Worm (Caenorhabditis elegans) whole organism, mixed stage, embryonic: Measurements from ENCODE around the gene Y51H7BR.8.
A peak's percentile ranks its signal among the peaks of the same experiment; 100 is the strongest.

Experiments
- M03D4.4 ChIP-seq: sonication (generic microtip); optimal IDR thresholded peaks from 2 replicates; lab custom pipeline; 2017; ENCODE audit warnings: mild to moderate bottlenecking, missing genetic modification characterization, missing compliant biosample characterization
- bed-3 ChIP-seq: fragments of 200-800 bp; sonication (Bioruptor generic); optimal IDR thresholded peaks from 3 replicates; lab custom pipeline; 2018; ENCODE audit warnings: mild to moderate bottlenecking, missing genetic modification characterization, moderate library complexity, missing compliant biosample characterization
- ceh-39 ChIP-seq: fragments of 150-350 bp; optimal IDR thresholded peaks from 2 replicates; lab custom pipeline; 2014; ENCODE audit warnings: missing biosample characterization, missing genetic modification characterization
- ceh-83 ChIP-seq: fragments of 200-800 bp; sonication (Bioruptor generic); optimal IDR thresholded peaks from 2 replicates; lab custom pipeline; 2018; ENCODE audit warnings: mild to moderate bottlenecking, missing genetic modification characterization, missing compliant biosample characterization
- ces-1 ChIP-seq: fragments of 150-350 bp; optimal IDR thresholded peaks from 2 replicates; lab custom pipeline; 2014; ENCODE audit warnings: missing biosample characterization, missing genetic modification reagents, missing genetic modification characterization
- cnd-1 ChIP-seq: fragments of 200-800 bp; sonication (Bioruptor generic); optimal IDR thresholded peaks from 2 replicates; lab custom pipeline; 2018; ENCODE audit warnings: mild to moderate bottlenecking, missing genetic modification characterization, missing compliant biosample characterization
- drap-1 ChIP-seq: fragments of 200-800 bp; sonication (Bioruptor generic); optimal IDR thresholded peaks from 3 replicates; lab custom pipeline; 2018; ENCODE audit warnings: mild to moderate bottlenecking, missing genetic modification characterization, missing compliant biosample characterization
- elt-3 ChIP-seq: fragments of 150-350 bp; optimal IDR thresholded peaks from 2 replicates; lab custom pipeline; 2014; ENCODE audit warnings: missing biosample characterization, missing genetic modification characterization
- flh-1 ChIP-seq: fragments of 200-800 bp; sonication (Bioruptor generic); optimal IDR thresholded peaks from 2 replicates; lab custom pipeline; 2018; ENCODE audit warnings: mild to moderate bottlenecking, missing genetic modification characterization, moderate library complexity, missing compliant biosample characterization
- ham-2 ChIP-seq: fragments of 200-800 bp; sonication (Bioruptor generic); optimal IDR thresholded peaks from 2 replicates; lab custom pipeline; 2018; ENCODE audit warnings: mild to moderate bottlenecking, missing genetic modification characterization, missing compliant biosample characterization
- hlh-1 ChIP-seq: fragments of 150-350 bp; optimal IDR thresholded peaks from 2 replicates; lab custom pipeline; 2014; ENCODE audit warnings: missing biosample characterization, missing genetic modification reagents, missing genetic modification characterization
- lin-13 ChIP-seq: fragments of 150-350 bp; optimal IDR thresholded peaks from 2 replicates; lab custom pipeline; 2014; ENCODE audit warnings: missing biosample characterization, missing genetic modification characterization
- lin-32 ChIP-seq: fragments of 200-800 bp; sonication (Bioruptor generic); optimal IDR thresholded peaks from 2 replicates; lab custom pipeline; 2018; ENCODE audit warnings: mild to moderate bottlenecking, missing genetic modification characterization, missing compliant biosample characterization
- lsy-2 ChIP-seq: fragments of 150-350 bp; optimal IDR thresholded peaks from 2 replicates; lab custom pipeline; 2014; ENCODE audit warnings: missing biosample characterization, missing genetic modification characterization
- mab-5 ChIP-seq: fragments of 150-350 bp; optimal IDR thresholded peaks from 2 replicates; lab custom pipeline; 2014; ENCODE audit warnings: missing biosample characterization, missing genetic modification characterization
- mep-1 ChIP-seq: fragments of 150-350 bp; optimal IDR thresholded peaks from 2 replicates; lab custom pipeline; 2017; ENCODE audit warnings: missing biosample characterization, missing genetic modification reagents, missing genetic modification characterization, inconsistent platforms
- mls-2 ChIP-seq: sonication (generic microtip); optimal IDR thresholded peaks from 2 replicates; lab custom pipeline; 2016; ENCODE audit warnings: mild to moderate bottlenecking, missing genetic modification characterization, moderate library complexity, missing compliant biosample characterization
- nhr-12 ChIP-seq: fragments of 150-350 bp; optimal IDR thresholded peaks from 2 replicates; lab custom pipeline; 2014; ENCODE audit warnings: missing biosample characterization, missing genetic modification characterization
- nhr-2 ChIP-seq: fragments of 150-350 bp; optimal IDR thresholded peaks from 2 replicates; lab custom pipeline; 2014; ENCODE audit warnings: missing biosample characterization, missing genetic modification characterization
- nhr-237 ChIP-seq: fragments of 150-350 bp; optimal IDR thresholded peaks from 2 replicates; lab custom pipeline; 2014; ENCODE audit warnings: missing biosample characterization, missing genetic modification characterization
- nhr-76 ChIP-seq: sonication (generic microtip); optimal IDR thresholded peaks from 2 replicates; lab custom pipeline; 2017; ENCODE audit warnings: missing biosample characterization, missing genetic modification characterization
- pha-4 ChIP-seq: fragments of 150-350 bp; optimal IDR thresholded peaks from 2 replicates; lab custom pipeline; 2018; ENCODE audit warnings: missing biosample characterization, missing genetic modification reagents, missing genetic modification characterization
- sem-2 ChIP-seq: fragments of 200-800 bp; sonication (Bioruptor generic); optimal IDR thresholded peaks from 2 replicates; lab custom pipeline; 2018; ENCODE audit warnings: mild to moderate bottlenecking, missing genetic modification characterization, missing compliant biosample characterization
- snpc-4 ChIP-seq: fragments of 150-350 bp; optimal IDR thresholded peaks from 2 replicates; lab custom pipeline; 2014; ENCODE audit warnings: missing biosample characterization, missing genetic modification characterization
- sptf-1 ChIP-seq: sonication (generic microtip); optimal IDR thresholded peaks from 2 replicates; lab custom pipeline; 2017; ENCODE audit warnings: mild to moderate bottlenecking, missing genetic modification characterization, moderate library complexity, missing compliant biosample characterization
- tbx-8 ChIP-seq: fragments of 200-800 bp; sonication (Bioruptor generic); optimal IDR thresholded peaks from 2 replicates; lab custom pipeline; 2018; ENCODE audit warnings: mild to moderate bottlenecking, missing genetic modification characterization, moderate library complexity, missing compliant biosample characterization
- unc-120 ChIP-seq: sonication (generic microtip); optimal IDR thresholded peaks from 2 replicates; lab custom pipeline; 2017; ENCODE audit warnings: missing genetic modification characterization, missing compliant biosample characterization; ENCODE audit not compliant: poor library complexity, severe bottlenecking
- unc-39 ChIP-seq: fragments of 150-350 bp; optimal IDR thresholded peaks from 2 replicates; lab custom pipeline; 2014; ENCODE audit warnings: missing biosample characterization, missing genetic modification characterization
- unc-62 ChIP-seq: fragments of 150-350 bp; optimal IDR thresholded peaks from 2 replicates; lab custom pipeline; 2014; ENCODE audit warnings: missing biosample characterization, missing genetic modification reagents, missing genetic modification characterization
- zip-8 ChIP-seq: fragments of 150-350 bp; optimal IDR thresholded peaks from 2 replicates; lab custom pipeline; 2014; ENCODE audit warnings: missing biosample characterization, missing genetic modification characterization
- ztf-11 ChIP-seq: fragments of 150-350 bp; optimal IDR thresholded peaks from 2 replicates; lab custom pipeline; 2014; ENCODE audit warnings: missing biosample characterization, missing genetic modification characterization

The Y51H7BR.8 gene

DNA sequence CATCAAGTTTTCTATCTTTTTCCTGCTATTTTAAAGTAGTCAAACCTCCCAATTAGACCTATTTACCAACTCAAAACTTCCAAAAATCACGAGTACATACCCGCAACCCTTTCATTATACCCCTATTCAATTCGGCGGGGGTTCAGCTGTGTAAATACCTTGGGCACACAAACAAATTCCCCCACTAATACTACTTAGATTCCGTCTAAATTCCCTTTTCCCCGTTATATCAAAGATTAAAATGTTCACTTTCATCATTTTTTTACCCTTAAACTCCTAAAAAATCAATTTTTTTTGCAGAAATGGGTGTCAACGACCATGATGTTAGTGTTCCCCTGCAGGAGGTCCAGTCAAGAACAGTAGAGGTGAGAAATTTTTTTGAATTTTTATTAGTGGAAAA, 14.7 kb upstream of the Y51H7BR.8 start, which contains the start of gene fdgt-1:
TSS of gene fdgt-1 (plus strand) at position 301 of the 400 bp plus-strand sequence.
- peak; percentile 12 for TF ChIP-seq pha-4 (tag; lab: Kevin White, UChicago)
- TF ChIP-seq nhr-237 (tag; lab: Kevin White, UChicago): no peak

ce11 chrII:1517354-1517753, 1.7 kb upstream of the Y51H7BR.8 start, which contains the start of gene math-45:
math-45 (minus strand) TSS chrII:1517454.
- no peak for TF ChIP-seq nhr-76 (tag; lab: Kevin White, UChicago)
- no peak for TF ChIP-seq lin-13 (tag; lab: Kevin White, UChicago)
- TF ChIP-seq zip-8 (tag; lab: Kevin White, UChicago): no peak
- no peak for TF ChIP-seq ceh-83 (GFP tag; lab: Kevin White, UChicago)
- no peak for TF ChIP-seq ham-2 (GFP tag; lab: Kevin White, UChicago)
- no peak for TF ChIP-seq nhr-2 (tag; lab: Kevin White, UChicago)
- TF ChIP-seq snpc-4 (tag; lab: Kevin White, UChicago): no peak
- TF ChIP-seq ztf-11 (tag; lab: Kevin White, UChicago): no peak
- no peak for TF ChIP-seq mab-5 (tag; lab: Kevin White, UChicago)
- TF ChIP-seq sptf-1 (tag; lab: Kevin White, UChicago): no peak
- TF ChIP-seq drap-1: no peak
- TF ChIP-seq nhr-12 (tag; lab: Kevin White, UChicago): no peak
- TF ChIP-seq, all 35 proteins: peak for 0

- TF ChIP-seq sptf-1 (tag; lab: Kevin White, UChicago) (peak; percentile 54), sem-2 (GFP tag; lab: Kevin White, UChicago) (peak; percentile 11), unc-39 (no peak), ceh-83 (GFP tag; lab: Kevin White, UChicago) (peak; percentile 20), flh-1 (GFP tag; lab: Kevin White, UChicago) (no peak), pha-4 (tag; lab: Kevin White, UChicago) (no peak), tbx-8 (GFP tag; lab: Kevin White, UChicago) (no peak), unc-120 (tag; lab: Kevin White, UChicago) (no peak), mep-1 (tag; lab: Kevin White, UChicago) (no peak), mls-2 (peak; percentile 28), ces-1 (GFP tag; lab: Kevin White, UChicago) (peak; percentile 29)
Measured at ce11 chrII:1519867-1520266, 853 bp downstream of the Y51H7BR.8 start.

- TF ChIP-seq tbx-8 (GFP tag; lab: Kevin White, UChicago) (no peak), unc-120 (tag; lab: Kevin White, UChicago) (no peak), unc-62 (no peak), mab-5 (tag; lab: Kevin White, UChicago) (no peak), flh-1 (GFP tag; lab: Kevin White, UChicago) (no peak), elt-3 (tag; lab: Kevin White, UChicago) (no peak), snpc-4 (tag; lab: Kevin White, UChicago) (no peak), ztf-11 (tag; lab: Kevin White, UChicago) (no peak), sptf-1 (tag; lab: Kevin White, UChicago) (no peak), hlh-1 (tag; lab: Kevin White, UChicago) (no peak), sem-2 (GFP tag; lab: Kevin White, UChicago) (no peak), pha-4 (tag; lab: Kevin White, UChicago) (no peak), mls-2 (no peak), ces-1 (GFP tag; lab: Kevin White, UChicago) (no peak), M03D4.4 (tag; lab: Kevin White, UChicago) (no peak), nhr-12 (tag; lab: Kevin White, UChicago) (no peak), ceh-83 (GFP tag; lab: Kevin White, UChicago) (no peak)
Measured at ce11 chrII:1521956-1522355, 2.9 kb downstream of the Y51H7BR.8 start.

ce11 chrII:1525498-1525897, 6.5 kb downstream of the Y51H7BR.8 start, which contains the start of gene Y51H7BR.7:
Y51H7BR.7 (minus strand) TSS chrII:1525598.
- TF ChIP-seq snpc-4 (tag; lab: Kevin White, UChicago) (no peak), sem-2 (GFP tag; lab: Kevin White, UChicago) (no peak), lin-13 (tag; lab: Kevin White, UChicago) (no peak), drap-1 (no peak), ceh-39 (no peak), lin-32 (no peak), flh-1 (GFP tag; lab: Kevin White, UChicago) (no peak), cnd-1 (tag; lab: Kevin White, UChicago) (no peak), pha-4 (tag; lab: Kevin White, UChicago) (no peak), lsy-2 (no peak), bed-3 (GFP tag; lab: Kevin White, UChicago) (no peak)
- TF ChIP-seq, all 35 proteins: peak for 0
